Fruit fly (Drosophila melanogaster) whole organism, wandering third instar larva: ENCODE measurements around the gene CG43342.

ENCODE experiments used
- CG32264 ChIP-seq: fragments of 200-800 bp; sonication (Bioruptor generic); optimal IDR thresholded peaks from 2 replicates; lab custom pipeline; 2016; ENCODE audit warnings: missing biosample characterization, missing genetic modification characterization
- CG9705 ChIP-seq: fragments of 200-800 bp; sonication (Bioruptor generic); optimal IDR thresholded peaks from 2 replicates; lab custom pipeline; 2018; ENCODE audit warnings: missing biosample characterization, mild to moderate bottlenecking, missing genetic modification characterization
- CrebA ChIP-seq: fragments of 200-800 bp; sonication (Bioruptor generic); optimal IDR thresholded peaks from 2 replicates; lab custom pipeline; 2016; ENCODE audit warnings: missing biosample characterization, mild to moderate bottlenecking, missing genetic modification characterization, borderline replicate concordance
- Dfd ChIP-seq: fragments of >200 bp; optimal IDR thresholded peaks from 2 replicates; lab custom pipeline; 2017; ENCODE audit warnings: missing biosample characterization, missing genetic modification characterization
- GATAd ChIP-seq: sonication (Bioruptor generic); optimal IDR thresholded peaks from 2 replicates; lab custom pipeline; 2016; ENCODE audit warnings: missing biosample characterization, missing genetic modification characterization
- HLH106 ChIP-seq: fragments of 200-800 bp; optimal IDR thresholded peaks from 3 replicates; lab custom pipeline; 2019; ENCODE audit warnings: missing biosample characterization, mild to moderate bottlenecking, missing genetic modification characterization, moderate library complexity
- Hnf4 ChIP-seq: fragments of 200-800 bp; sonication (Bioruptor generic); optimal IDR thresholded peaks from 2 replicates; lab custom pipeline; 2016; ENCODE audit warnings: missing biosample characterization, mild to moderate bottlenecking, missing genetic modification characterization
- Hr78 ChIP-seq: fragments of >200 bp; optimal IDR thresholded peaks from 2 replicates; lab custom pipeline; 2017; ENCODE audit warnings: missing biosample characterization, missing genetic modification characterization
- Jra ChIP-seq: sonication (Bioruptor generic); optimal IDR thresholded peaks from 2 replicates; lab custom pipeline; 2016; ENCODE audit warnings: missing biosample characterization, missing genetic modification characterization
- Mio ChIP-seq: sonication (Bioruptor generic); optimal IDR thresholded peaks from 2 replicates; lab custom pipeline; 2016; ENCODE audit warnings: missing biosample characterization, missing genetic modification characterization
- Myc ChIP-seq: fragments of >200 bp; optimal IDR thresholded peaks from 2 replicates; lab custom pipeline; 2017
- N ChIP-seq: fragments of >200 bp; optimal IDR thresholded peaks from 2 replicates; lab custom pipeline; 2018; ENCODE audit warnings: missing biosample characterization, missing external identifiers, missing genetic modification characterization
- OdsH ChIP-seq: fragments of 200-800 bp; sonication (Bioruptor generic); optimal IDR thresholded peaks from 2 replicates; lab custom pipeline; 2016; ENCODE audit warnings: missing biosample characterization, mild to moderate bottlenecking, missing genetic modification characterization
- Rel ChIP-seq, 2 experiments: fragments of 200-800 bp; sonication (Bioruptor generic) in 1 of 2; optimal IDR thresholded peaks; 2 replicates in 1 of 2; 3 replicates in 1 of 2; lab custom pipeline; 2016 to 2019; ENCODE audit warnings: mild to moderate bottlenecking in 2 of 2, missing biosample characterization in 2 of 2, missing genetic modification characterization in 2 of 2, moderate library complexity in 1 of 2
- Sp1 ChIP-seq: fragments of 200-800 bp; sonication (Bioruptor generic); optimal IDR thresholded peaks from 3 replicates; lab custom pipeline; 2019; ENCODE audit warnings: missing biosample characterization, mild to moderate bottlenecking, missing genetic modification characterization, moderate library complexity
- Vsx2 ChIP-seq: fragments of 200-300, 225-300 bp; sonication (Bioruptor generic); optimal IDR thresholded peaks from 2 replicates; lab custom pipeline; 2018; ENCODE audit warnings: missing biosample characterization, missing genetic modification characterization; ENCODE audit not compliant: partially characterized antibody
- br ChIP-seq: fragments of 200-800 bp; sonication (Bioruptor generic); optimal IDR thresholded peaks from 2 replicates; lab custom pipeline; 2016; ENCODE audit warnings: missing biosample characterization, missing genetic modification characterization
- brk ChIP-seq: fragments of 200-800 bp; sonication (Bioruptor generic); optimal IDR thresholded peaks from 2 replicates; lab custom pipeline; 2016; ENCODE audit warnings: missing biosample characterization, mild to moderate bottlenecking, missing genetic modification characterization
- dl ChIP-seq, 2 experiments: fragments of 175-275, 200-275 bp in 1 of 2; fragments of 200-275 bp in 1 of 2; sonication (Bioruptor generic); optimal IDR thresholded peaks; lab custom pipeline; 2018; ENCODE audit warnings: mild to moderate bottlenecking in 2 of 2, missing biosample characterization in 2 of 2, missing genetic modification characterization in 2 of 2, moderate library complexity in 2 of 2; ENCODE audit not compliant: partially characterized antibody in 2 of 2, insufficient read depth in 1 of 2
- dmrt93B ChIP-seq: fragments of 200-800 bp; sonication (Bioruptor generic); optimal IDR thresholded peaks from 2 replicates; lab custom pipeline; 2018; ENCODE audit warnings: missing biosample characterization, mild to moderate bottlenecking, missing genetic modification characterization
- dsf ChIP-seq: sonication (Bioruptor generic); optimal IDR thresholded peaks from 2 replicates; lab custom pipeline; 2016; ENCODE audit warnings: missing biosample characterization, missing genetic modification characterization, borderline replicate concordance
- ey ChIP-seq: fragments of 200-800 bp; sonication (Bioruptor generic); optimal IDR thresholded peaks from 2 replicates; lab custom pipeline; 2016; ENCODE audit warnings: missing biosample characterization, missing genetic modification characterization
- foxo ChIP-seq, 2 experiments: fragments of 200-800 bp; sonication (Bioruptor generic); optimal IDR thresholded peaks; 2 replicates in 1 of 2; 3 replicates in 1 of 2; lab custom pipeline; 2016 to 2017; ENCODE audit warnings: missing biosample characterization in 2 of 2, missing genetic modification characterization in 2 of 2
- fru ChIP-seq: fragments of 200-800 bp; sonication (Bioruptor generic); optimal IDR thresholded peaks from 3 replicates; lab custom pipeline; 2016; ENCODE audit warnings: missing biosample characterization, mild to moderate bottlenecking, missing genetic modification characterization
- h ChIP-seq: fragments of 200-800 bp; sonication (Bioruptor generic); optimal IDR thresholded peaks from 3 replicates; lab custom pipeline; 2016; ENCODE audit warnings: missing biosample characterization, mild to moderate bottlenecking, missing genetic modification characterization
- jim ChIP-seq: fragments of 175-275, 200-325 bp; sonication (Bioruptor generic); optimal IDR thresholded peaks from 2 replicates; lab custom pipeline; 2016; ENCODE audit warnings: missing biosample characterization, mild to moderate bottlenecking, missing genetic modification characterization
- lola ChIP-seq: fragments of >200 bp; optimal IDR thresholded peaks from 2 replicates; lab custom pipeline; 2017; ENCODE audit warnings: missing biosample characterization, missing genetic modification characterization
- psq ChIP-seq: fragments of 200-800 bp; sonication (Bioruptor generic); optimal IDR thresholded peaks from 3 replicates; lab custom pipeline; 2017; ENCODE audit warnings: missing biosample characterization, mild to moderate bottlenecking, missing genetic modification characterization, moderate library complexity
- rgr ChIP-seq: fragments of 200-800 bp; sonication (Bioruptor generic); optimal IDR thresholded peaks from 3 replicates; lab custom pipeline; 2016; ENCODE audit warnings: missing biosample characterization, mild to moderate bottlenecking, missing genetic modification characterization
- sage ChIP-seq: fragments of 200-800 bp; sonication (Bioruptor generic); optimal IDR thresholded peaks from 2 replicates; lab custom pipeline; 2016; ENCODE audit warnings: missing biosample characterization, mild to moderate bottlenecking, missing genetic modification characterization
- sv ChIP-seq: fragments of 200-800 bp; sonication (Bioruptor generic); optimal IDR thresholded peaks from 3 replicates; lab custom pipeline; 2016; ENCODE audit warnings: missing biosample characterization, missing genetic modification characterization
- tai ChIP-seq: sonication (Bioruptor generic); optimal IDR thresholded peaks from 2 replicates; lab custom pipeline; 2016; ENCODE audit warnings: missing biosample characterization, missing genetic modification characterization
- usp ChIP-seq: fragments of >200 bp; optimal IDR thresholded peaks from 2 replicates; lab custom pipeline; 2017; ENCODE audit warnings: missing biosample characterization, missing genetic modification characterization
- woc ChIP-seq: sonication (Bioruptor generic); optimal IDR thresholded peaks from 2 replicates; lab custom pipeline; 2016; ENCODE audit warnings: missing biosample characterization, mild to moderate bottlenecking, missing genetic modification characterization

Gene CG43342

DNA sequence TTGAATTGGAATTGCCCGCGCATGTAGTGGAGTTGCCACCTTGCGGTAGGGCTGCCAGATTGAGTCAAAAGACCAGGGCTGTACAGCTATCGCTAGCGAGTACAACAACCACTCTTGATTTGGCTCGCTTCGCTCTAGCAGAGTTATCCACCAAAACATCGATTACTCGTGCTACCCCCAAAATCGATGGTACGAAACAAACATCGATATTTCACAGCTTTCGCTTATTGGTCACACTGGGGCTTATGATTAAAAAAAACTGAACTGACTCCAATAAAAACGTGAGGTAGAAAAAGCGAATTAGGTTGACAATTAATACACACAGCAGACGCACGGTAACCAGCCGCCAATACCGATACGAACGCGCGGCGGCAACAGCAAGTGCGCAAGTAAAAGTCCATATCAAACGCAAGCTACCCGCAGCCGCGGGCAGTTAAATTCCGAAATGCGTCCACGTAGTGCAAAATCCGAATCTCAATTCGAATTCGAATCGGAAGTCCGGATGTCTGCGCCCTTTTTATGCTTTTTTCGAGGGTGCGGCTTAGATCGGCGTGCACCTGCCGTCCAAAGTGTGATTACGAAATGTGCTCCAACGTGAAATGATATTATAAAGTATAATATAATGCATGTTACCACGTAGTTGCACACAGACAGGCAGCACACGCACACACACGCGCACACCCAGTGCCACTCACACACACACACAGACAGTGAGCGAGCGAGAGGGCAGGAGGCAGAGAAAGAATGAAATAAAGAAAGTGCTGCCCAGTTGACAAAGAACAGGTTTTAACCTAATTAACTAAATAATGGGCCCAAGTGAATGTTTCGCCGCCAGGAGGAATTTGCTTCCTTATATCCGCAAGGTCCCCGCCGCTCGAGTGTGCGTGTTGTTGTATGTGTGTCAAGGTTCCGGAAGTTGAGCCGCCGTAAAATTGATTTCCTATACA is 24.4 kb upstream of the CG43342 start, which contains the start of gene Sar1:
Gene Sar1 (plus strand): TSS at position 222 of the 947 bp plus-strand sequence.
- no peak for TF ChIP-seq dl (GFP tag; optimal IDR thresholded peaks at IDR 0.05; lab: Kevin White, UChicago; ENCODE audit: insufficient read depth in 1 of 2, partially characterized antibody in 2 of 2)
- peak in 1 of 2 experiments; percentile 34 for TF ChIP-seq foxo (GFP tag; optimal IDR thresholded peaks at IDR 0.05; lab: Kevin White, UChicago)
- TF ChIP-seq Sp1 (GFP tag; lab: Kevin White, UChicago): no peak
- TF ChIP-seq sage: no peak
- no peak for TF ChIP-seq usp
- TF ChIP-seq Hr78: no peak
- TF ChIP-seq Vsx2 (GFP tag; lab: Kevin White, UChicago): peak; percentile 82
- TF ChIP-seq dsf (GFP tag; lab: Kevin White, UChicago): no peak
- peak; percentile 30 for TF ChIP-seq N (GFP tag; lab: Kevin White, UChicago)
- TF ChIP-seq br (GFP tag; lab: Kevin White, UChicago): peak; percentile 10
- no peak for TF ChIP-seq psq
- no peak for TF ChIP-seq jim (GFP tag; lab: Kevin White, UChicago)
- TF ChIP-seq Myc (lab: Kevin White, UChicago): peak; percentile 10
- peak; percentile 31 for TF ChIP-seq HLH106 (tag; lab: Kevin White, UChicago)
- peak; percentile 30 for TF ChIP-seq h
- TF ChIP-seq CG9705 (GFP tag; lab: Kevin White, UChicago): no peak
- no peak for TF ChIP-seq Jra
- no peak for TF ChIP-seq ey (GFP tag; lab: Kevin White, UChicago)
- TF ChIP-seq Rel (GFP tag; optimal IDR thresholded peaks at IDR 0.05; lab: Kevin White, UChicago): no peak
- TF ChIP-seq Rel (tag; optimal IDR thresholded peaks at IDR 0.05; lab: Kevin White, UChicago): no peak
- TF ChIP-seq tai (GFP tag; lab: Kevin White, UChicago): no peak

DNA sequence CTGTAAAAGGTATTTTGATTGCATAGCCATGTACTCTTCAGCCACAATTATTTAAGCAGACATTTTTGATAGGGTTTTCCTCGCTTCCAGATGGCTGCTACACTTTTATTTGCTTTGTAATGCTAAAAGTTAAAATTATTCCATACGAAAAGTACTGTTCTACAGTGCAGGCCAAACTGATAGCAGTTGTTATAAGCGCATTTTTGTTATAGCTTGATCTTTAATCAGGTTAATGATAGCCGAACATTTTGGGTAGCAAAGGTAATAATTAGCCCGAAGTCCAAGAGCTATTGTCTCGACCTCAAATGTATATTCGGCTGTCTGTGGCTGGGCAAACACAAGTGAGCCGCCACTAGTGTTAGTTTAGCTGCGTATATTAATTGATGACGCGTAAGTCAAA is 23.2 kb upstream of the CG43342 start:
- TF ChIP-seq Hnf4 (GFP tag; lab: Kevin White, UChicago) (peak; percentile 14), usp (no peak), CG9705 (GFP tag; lab: Kevin White, UChicago) (no peak), foxo (GFP tag; optimal IDR thresholded peaks at IDR 0.05; lab: Kevin White, UChicago) (peak in 1 of 2 experiments; percentile 14), CrebA (GFP tag; lab: Kevin White, UChicago) (no peak), psq (peak; percentile 2), h (peak; percentile 18)
- TF ChIP-seq, all 38 proteins: peak for 4

DNA sequence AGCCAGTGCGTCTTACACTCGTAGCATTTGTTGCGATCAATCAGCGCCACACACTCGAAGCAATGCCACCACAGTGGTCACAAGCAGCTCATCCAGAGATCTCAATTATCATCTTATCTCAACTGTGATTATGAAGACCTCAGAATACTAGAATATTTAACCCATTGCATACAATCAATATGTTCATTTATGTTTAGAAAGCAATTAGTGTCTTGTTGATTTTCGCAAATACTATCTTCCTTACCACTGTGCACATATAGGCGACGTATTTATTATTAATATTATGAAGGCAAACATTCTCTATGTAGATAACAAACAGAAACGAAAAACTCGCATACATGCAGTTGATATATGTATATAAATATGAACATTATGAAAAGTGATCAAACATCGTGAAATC is 22.3 kb upstream of the CG43342 start:
- TF ChIP-seq Dfd (GFP tag; lab: Kevin White, UChicago) (no peak), Myc (lab: Kevin White, UChicago) (no peak), rgr (GFP tag; lab: Kevin White, UChicago) (peak; percentile 94), sv (GFP tag; lab: Kevin White, UChicago) (peak; percentile 47), CG32264 (GFP tag; lab: Kevin White, UChicago) (peak; percentile 23), ey (GFP tag; lab: Kevin White, UChicago) (peak; percentile 89), OdsH (GFP tag; lab: Kevin White, UChicago) (peak; percentile 92), lola (GFP tag; lab: Kevin White, UChicago) (no peak), br (GFP tag; lab: Kevin White, UChicago) (peak; percentile 79), Hr78 (no peak), foxo (GFP tag; optimal IDR thresholded peaks at IDR 0.05; lab: Kevin White, UChicago) (peak in 1 of 2 experiments; percentile 85), brk (GFP tag; lab: Kevin White, UChicago) (peak; percentile 85), Jra (peak; percentile 68), HLH106 (tag; lab: Kevin White, UChicago) (peak; percentile 61), psq (peak; percentile 72), GATAd (no peak), h (peak; percentile 92), Mio (GFP tag; lab: Kevin White, UChicago) (peak; percentile 63), Rel (GFP tag; optimal IDR thresholded peaks at IDR 0.05; lab: Kevin White, UChicago) (peak; percentile 46), Rel (tag; optimal IDR thresholded peaks at IDR 0.05; lab: Kevin White, UChicago) (peak; percentile 24), fru (peak; percentile 80), sage (peak; percentile 60), dmrt93B (GFP tag; lab: Kevin White, UChicago) (peak; percentile 15), Vsx2 (GFP tag; lab: Kevin White, UChicago) (no peak), woc (GFP tag; lab: Kevin White, UChicago) (peak; percentile 27), Hnf4 (GFP tag; lab: Kevin White, UChicago) (peak; percentile 77), Sp1 (GFP tag; lab: Kevin White, UChicago) (peak; percentile 50)
